Fruit fly (Drosophila melanogaster) whole organism, prepupa: Measurements from ENCODE around the gene Drsl6.

Experiments used
- CG32006 ChIP-seq: fragments of 200-800 bp; sonication (Bioruptor generic); optimal IDR thresholded peaks from 3 replicates; lab custom pipeline; 2017; ENCODE audit warnings: missing biosample characterization, mild to moderate bottlenecking, missing genetic modification characterization
- CG4318 ChIP-seq: fragments of 200-800 bp; sonication (Bioruptor generic); optimal IDR thresholded peaks from 3 replicates; lab custom pipeline; 2017; ENCODE audit warnings: missing biosample characterization, mild to moderate bottlenecking, missing genetic modification characterization
- Ets21C ChIP-seq: fragments of 200-800 bp; sonication (Bioruptor generic); optimal IDR thresholded peaks from 3 replicates; lab custom pipeline; 2016; ENCODE audit warnings: missing biosample characterization, missing genetic modification characterization
- Sox102F ChIP-seq: fragments of 200-800 bp; sonication (Bioruptor generic); optimal IDR thresholded peaks from 2 replicates; lab custom pipeline; 2016; ENCODE audit warnings: missing biosample characterization, mild to moderate bottlenecking, missing genetic modification characterization
- cyc ChIP-seq: fragments of 200-800 bp; sonication (Bioruptor generic); optimal IDR thresholded peaks from 3 replicates; lab custom pipeline; 2016; ENCODE audit warnings: missing biosample characterization, missing genetic modification characterization
- dsx ChIP-seq: fragments of 200-800 bp; optimal IDR thresholded peaks from 3 replicates; lab custom pipeline; 2019; ENCODE audit warnings: missing biosample characterization, mild to moderate bottlenecking, missing genetic modification characterization, moderate library complexity; ENCODE audit not compliant: poor library complexity, severe bottlenecking

- no peak for TF ChIP-seq Sox102F (GFP tag; lab: Kevin White, UChicago)
- TF ChIP-seq Ets21C (GFP tag; lab: Kevin White, UChicago), result no peak
- TF ChIP-seq CG4318 (GFP tag; lab: Kevin White, UChicago), result no peak
- TF ChIP-seq dsx (GFP tag; lab: Kevin White, UChicago), result no peak
- TF ChIP-seq cyc (GFP tag; lab: Kevin White, UChicago), result no peak
- no peak for TF ChIP-seq CG32006 (GFP tag; lab: Kevin White, UChicago)
These were observed 30.8 kb downstream of the Drsl6 start for dm6 chr3L:3305430-3305829.
